Fruit fly (Drosophila melanogaster) whole organism, larva: ENCODE measurements around the gene Takl2.

ENCODE experiments used
- noc ChIP-seq: fragments of 200-800 bp; sonication (Bioruptor generic); optimal IDR thresholded peaks from 3 replicates; lab custom pipeline; 2019; ENCODE audit warnings: missing biosample characterization, mild to moderate bottlenecking, missing genetic modification characterization, moderate library complexity

Takl2 gene

DNA sequence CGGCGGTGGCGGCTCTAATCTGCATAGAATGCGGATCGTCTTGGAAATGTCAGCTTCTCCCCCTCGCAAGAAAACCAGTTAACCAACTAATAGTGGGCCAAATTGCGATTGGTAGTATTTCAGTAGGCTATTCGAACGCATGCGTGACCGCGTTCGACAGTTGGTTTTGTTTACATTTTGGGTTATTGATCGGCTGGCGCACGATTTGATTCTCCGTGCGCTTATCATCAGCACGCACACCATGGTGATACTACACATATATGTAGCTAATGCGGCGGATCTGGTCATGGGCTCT lies 19.9 kb upstream of the Takl2 start:
- TF ChIP-seq noc (tag; lab: Kevin White, UChicago): no peak

DNA sequence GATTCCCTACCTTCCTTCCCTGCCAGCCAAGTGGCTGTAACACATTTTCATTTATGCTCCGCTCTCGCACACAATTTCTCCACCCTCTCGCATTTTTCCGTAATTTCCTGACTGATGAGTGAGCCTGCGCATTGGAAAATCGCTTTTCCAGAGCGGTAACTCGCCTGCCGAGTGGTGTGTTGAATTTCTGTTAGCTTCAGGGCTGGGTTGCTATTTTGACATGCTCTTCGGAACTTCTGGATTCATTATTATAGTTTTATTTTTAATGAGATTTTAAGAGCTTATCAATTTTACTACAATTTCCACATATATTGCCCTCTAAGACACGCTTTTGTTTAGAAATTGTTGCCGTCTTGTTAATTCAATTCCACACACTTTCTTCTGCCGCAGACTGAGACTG lies 19.3 kb upstream of the Takl2 start:
- TF ChIP-seq noc (tag; lab: Kevin White, UChicago): no peak

DNA sequence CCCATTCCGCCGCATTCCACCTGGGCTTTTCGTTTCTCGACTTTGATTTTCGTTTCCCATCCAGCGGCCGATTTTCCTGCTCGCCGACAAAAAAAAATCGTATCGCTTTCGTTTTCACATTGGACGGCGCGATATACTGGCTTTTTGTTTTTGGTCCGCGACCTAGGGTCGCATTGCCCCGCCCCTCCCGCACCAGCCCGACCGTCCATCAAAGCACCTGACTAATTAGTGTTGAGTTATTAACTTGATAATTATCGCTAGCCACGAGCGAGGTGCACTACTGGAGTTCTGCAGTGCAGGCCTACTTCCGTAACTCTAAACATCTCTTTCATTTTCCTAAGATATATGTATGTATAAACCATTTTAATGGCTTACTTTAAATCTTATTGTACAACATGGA lies 18.0 kb upstream of the Takl2 start:
- TF ChIP-seq noc (tag; lab: Kevin White, UChicago): no peak

DNA sequence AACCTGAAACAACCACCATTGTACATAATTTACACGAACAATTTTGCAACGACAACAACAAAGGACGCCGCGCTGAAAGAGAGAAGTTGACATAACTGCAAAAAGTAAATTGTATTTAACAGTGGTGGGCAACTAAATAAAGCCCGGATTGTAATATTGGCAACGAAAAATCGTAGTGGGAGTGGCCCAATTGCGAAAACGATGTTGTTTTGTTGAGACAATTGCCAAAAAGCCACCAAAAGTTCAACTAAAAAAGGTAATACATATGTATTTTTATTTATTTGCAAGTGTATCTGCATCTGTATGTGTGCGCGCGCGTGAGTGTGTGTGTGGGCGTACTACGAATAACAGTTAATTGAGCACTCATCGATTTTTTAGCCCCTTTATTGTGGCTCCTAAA lies 17.5 kb upstream of the Takl2 start:
- TF ChIP-seq noc (tag; lab: Kevin White, UChicago): no peak

DNA sequence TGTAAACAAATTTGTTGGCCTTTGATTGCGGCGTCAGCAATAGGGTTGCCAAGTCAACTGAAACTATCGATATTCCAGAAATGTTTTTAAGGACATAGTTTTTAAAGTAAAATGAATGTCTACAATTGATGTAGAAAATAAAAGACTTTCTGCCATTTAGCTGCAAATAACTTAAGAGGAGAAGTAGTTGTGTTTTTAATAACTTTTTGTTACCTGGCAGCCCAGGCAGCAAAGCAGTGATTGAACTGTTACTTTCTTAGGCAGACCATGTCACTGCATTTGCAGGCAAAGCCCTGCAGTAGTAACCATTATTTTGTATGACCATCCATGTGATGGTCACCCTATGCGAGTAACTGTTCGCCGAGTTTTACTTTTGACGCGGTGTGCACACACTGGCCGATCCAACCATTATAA lies 16.9 kb upstream of the Takl2 start, which contains the start of the genes rumi, CG7029 and Usp12-46:
Gene rumi, minus strand, starts transcription at position 64 of the 414 bp plus-strand sequence.
Gene CG7029, plus strand, starts transcription at position 368 of the 414 bp plus-strand sequence.
Gene Usp12-46, plus strand, starts transcription at position 368 of the 414 bp plus-strand sequence.
- peak; percentile 82 for TF ChIP-seq noc (tag; lab: Kevin White, UChicago)

DNA sequence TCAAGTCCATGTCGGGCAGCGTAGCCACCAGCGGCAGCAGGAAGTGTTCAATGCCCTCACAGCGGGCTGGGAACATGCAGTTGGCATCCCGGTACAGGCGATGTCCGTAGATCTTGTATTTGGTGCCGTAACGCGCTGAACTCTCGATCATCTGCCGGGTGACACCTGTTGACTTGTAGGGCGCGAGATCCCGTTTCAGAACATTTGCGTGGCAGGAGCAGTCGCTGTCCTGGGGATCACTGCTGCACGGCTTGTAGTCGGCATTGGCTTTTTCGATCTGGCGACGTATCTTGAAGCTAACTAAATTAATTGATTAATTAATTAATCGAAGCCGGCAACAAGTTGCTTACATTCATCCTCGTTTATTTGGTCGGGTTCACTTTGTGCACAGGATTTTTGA lies 16.4 kb upstream of the Takl2 start:
- TF ChIP-seq noc (tag; lab: Kevin White, UChicago): no peak

DNA sequence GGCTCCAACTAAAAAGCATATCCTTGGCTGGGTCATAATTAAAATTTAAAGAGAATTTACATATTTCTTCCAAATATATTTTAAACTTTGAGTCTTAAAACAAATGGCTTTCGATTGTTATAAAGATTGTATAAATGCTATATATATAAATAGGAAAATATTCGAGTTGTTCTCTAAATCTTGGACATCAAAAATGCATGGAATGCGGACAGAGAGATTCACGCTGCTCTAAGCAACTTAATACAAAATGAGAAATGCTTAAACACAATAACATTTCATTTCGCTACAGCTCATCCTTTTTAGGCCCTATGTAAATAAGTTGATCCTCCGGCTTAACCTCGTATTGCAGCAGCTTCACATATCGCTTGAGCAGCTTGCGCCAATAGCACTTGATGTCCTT lies 15.3 kb upstream of the Takl2 start, which contains the start of gene CG31139:
Gene CG31139, minus strand, starts transcription at position 101 of the 400 bp plus-strand sequence.
- no peak for TF ChIP-seq noc (tag; lab: Kevin White, UChicago)

DNA sequence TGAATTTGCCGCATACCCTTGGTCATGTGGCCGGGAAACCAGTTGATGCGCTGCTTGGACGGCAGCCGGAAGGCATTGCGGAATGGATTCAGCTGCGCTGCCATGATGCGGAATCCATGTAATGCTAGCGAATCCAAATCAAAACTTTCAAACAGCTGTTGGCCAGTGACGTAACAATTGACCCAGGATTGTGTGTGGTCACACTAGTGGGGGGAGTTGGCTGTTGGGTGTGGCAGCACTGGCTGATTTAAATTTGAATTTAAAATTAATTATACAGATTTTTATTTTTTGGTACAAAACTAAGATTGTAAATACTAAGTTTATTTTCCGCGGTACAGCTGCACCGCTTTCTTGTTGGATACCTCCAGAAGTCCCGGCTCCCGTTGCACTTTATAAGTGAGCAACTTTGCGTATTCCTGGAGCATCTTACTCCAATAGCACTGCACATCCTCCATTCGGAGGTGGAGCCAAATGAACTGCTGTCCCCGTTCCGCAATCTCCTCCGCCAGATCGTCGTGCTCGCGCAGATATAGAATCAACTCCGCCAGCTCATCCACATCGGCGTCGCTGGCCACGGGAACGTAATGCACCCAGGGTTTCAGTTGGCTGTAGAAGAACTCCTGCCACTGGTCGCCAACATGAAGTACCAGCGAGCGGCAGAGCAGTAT lies 13.9 kb upstream of the Takl2 start, which contains the start of gene CG17141:
Gene CG17141, minus strand, starts transcription at position 177 of the 668 bp plus-strand sequence.
- no peak for TF ChIP-seq noc (tag; lab: Kevin White, UChicago)

DNA sequence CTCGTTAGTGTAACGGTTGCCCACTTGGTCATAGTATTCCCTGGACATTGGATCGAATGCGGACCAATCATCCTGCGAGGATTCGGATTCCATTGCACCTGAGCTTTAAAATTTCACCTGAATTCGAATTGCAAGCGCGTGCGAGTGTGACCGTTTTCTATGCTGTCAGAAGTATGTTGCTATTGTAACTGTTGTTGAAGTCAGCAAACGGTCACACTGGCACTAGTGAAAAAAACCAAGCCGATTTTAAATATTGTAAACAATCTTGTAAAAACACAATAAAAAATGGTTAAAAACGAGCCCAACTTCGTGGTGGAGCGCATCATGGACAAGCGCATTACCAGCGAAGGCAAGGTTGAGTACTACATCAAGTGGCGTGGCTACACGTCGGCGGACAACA lies 11.8 kb upstream of the Takl2 start, which contains the start of the genes vret and HP1c:
Gene vret, minus strand, starts transcription at position 150 of the 400 bp plus-strand sequence.
Gene HP1c, plus strand, starts transcription at position 189 of the 400 bp plus-strand sequence.
- no peak for TF ChIP-seq noc (tag; lab: Kevin White, UChicago)

DNA sequence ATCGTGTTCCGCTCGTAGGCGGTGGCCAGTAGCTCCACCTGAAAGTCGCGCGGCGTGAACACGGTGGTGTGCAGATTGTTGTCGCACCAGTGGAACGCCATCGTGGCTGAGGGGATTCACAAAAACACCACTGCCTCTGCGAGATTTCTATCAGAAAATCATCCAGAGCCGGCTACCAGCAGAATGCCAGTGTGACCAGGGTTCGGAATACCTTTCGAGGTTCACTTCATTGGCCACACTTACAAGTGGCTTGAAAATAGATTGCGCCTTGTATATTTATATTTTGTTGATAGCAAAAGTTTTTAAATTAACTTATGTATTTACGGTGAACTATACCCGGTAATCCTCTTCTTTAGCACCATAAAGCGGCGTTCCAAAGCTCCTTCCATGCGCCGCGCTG lies 7.3 kb upstream of the Takl2 start, which contains the start of the genes Dcr-1 and CG6985:
Gene Dcr-1, minus strand, starts transcription at position 162 of the 400 bp plus-strand sequence.
Gene CG6985, plus strand, starts transcription at position 221 of the 400 bp plus-strand sequence.
- TF ChIP-seq noc (tag; lab: Kevin White, UChicago): no peak

DNA sequence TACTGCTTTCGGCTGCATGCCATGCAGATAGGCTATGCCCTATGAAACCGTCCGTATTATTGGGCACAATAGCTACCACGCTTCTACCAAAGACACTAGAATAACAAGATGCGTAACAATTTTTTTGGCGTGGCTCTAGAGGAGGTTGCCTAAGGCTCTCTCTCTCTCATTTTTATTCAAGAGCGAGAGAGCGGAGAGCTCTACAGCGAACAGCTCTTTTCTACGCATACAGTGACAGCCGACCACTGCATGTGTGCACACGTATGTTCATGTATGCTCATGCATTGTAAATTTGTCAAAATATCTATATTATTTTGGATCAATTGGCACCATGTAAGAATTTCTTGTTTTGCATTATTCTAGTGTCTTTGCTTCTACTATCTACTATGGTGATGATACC lies 656 bp downstream of the Takl2 start:
- TF ChIP-seq noc (tag; lab: Kevin White, UChicago): no peak

DNA sequence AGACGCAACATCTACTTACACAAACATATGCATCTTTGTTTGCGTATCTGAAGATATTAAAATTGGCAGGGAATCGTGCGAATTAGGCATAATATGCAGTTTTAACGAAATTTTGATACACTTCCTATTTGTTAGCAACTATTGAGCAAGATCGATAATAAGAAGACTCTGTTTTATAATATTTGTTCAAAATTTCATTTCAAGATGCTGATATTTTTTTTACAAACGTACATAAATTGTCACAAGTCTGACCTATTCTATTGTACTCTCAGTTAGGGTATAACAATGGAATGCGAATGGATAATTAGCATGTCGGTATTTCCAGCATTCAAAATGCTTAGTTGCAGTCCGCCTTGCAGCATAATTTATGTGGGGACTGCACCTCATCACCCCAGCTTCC lies 5.8 kb downstream of the Takl2 start:
- no peak for TF ChIP-seq noc (tag; lab: Kevin White, UChicago)

DNA sequence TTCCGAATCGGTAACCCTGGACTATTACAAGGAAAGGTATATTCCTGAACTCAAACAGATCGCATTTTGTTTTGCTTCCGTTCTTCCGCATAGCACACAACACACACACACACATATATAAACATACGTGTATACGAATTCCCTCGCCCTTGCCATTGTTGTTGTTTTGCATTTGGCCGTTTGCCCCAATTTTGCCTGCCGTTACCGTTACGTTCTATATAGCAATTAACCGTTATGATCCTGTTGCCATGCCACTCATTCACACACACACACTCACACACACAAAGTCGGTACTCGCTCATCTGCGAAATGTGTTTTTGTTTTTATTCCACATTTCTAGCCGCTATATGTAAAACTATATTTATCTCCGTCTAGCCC lies 6.2 kb downstream of the Takl2 start:
- TF ChIP-seq noc (tag; lab: Kevin White, UChicago): no peak

DNA sequence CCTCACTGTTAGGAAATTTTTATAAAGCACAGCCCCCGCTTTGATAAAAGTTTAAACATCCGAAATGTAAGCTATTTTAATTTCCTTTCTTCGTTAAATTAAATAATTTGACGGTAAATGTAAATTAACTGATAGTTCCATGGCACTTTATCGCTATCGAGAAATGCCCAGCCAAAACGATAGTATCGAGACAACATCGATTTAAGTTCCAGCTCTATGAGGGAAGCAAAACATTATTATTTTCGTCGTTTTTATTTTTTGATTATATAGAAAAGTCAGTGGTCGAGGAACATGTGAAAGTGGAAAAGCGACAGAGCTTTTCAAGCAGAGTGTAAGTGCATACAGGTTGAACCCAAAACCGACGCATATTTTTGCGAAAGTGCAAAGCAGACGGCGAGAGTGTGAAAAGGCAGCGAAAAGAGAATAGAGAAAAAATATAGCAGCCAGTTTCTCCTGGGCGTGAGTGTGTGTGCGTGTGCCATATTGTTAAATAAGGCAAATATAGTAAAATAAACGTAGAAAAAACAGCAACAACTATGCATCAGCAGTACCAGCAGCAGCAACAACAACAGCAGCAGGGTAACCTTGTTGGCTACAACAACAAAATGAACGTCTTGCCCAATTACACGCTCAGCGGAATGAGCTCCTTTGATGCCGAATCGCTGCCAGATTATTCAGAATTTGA lies 6.7 kb downstream of the Takl2 start, which contains the start of gene CG45049:
Gene CG45049, plus strand, starts transcription at position 197 of the 685 bp plus-strand sequence.
- no peak for TF ChIP-seq noc (tag; lab: Kevin White, UChicago)

DNA sequence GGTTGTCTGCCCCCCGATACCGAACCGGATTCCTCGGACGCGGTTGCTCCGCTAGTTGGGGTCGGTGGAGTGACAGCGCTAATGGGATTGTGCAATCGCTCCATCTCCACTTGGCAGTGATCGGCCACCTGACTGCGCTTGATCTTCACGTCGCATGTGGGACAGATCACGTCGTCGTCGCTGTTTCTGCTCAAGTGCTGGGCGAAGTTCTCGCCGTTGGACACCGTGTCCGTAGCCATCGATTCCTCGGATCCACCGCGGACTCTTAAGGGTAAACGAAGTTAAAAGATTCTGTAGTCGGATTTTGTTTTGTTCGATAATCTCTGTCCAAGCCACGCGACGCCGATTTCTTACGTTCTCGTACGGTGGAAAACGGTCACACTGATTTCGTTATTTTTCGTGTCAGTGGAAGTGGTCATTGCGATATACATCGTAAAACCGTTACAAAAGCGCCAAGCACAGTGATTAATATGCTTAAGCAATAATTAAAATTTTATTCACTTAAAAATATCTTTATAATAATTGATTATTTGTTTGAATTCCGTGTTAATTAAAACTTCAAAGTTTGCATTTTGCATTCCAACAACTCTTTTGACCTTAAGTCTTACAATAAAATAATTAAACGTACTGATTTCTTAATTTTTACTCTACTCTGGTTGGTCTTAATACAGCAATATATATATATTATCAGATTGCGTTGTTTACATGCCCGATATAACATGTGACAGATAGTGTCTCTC lies 7.5 kb downstream of the Takl2 start, which contains the start of gene RNF220:
Gene RNF220, minus strand, starts transcription at position 384 of the 740 bp plus-strand sequence.
- TF ChIP-seq noc (tag; lab: Kevin White, UChicago): no peak
